Worm (Caenorhabditis elegans) whole organism, early embryonic: ENCODE data around the gene col-174.

ENCODE experiments used
- F13C5.2 ChIP-seq: sonication (generic microtip); optimal IDR thresholded peaks from 2 replicates; lab custom pipeline; 2017; ENCODE audit warnings: mild to moderate bottlenecking, missing genetic modification characterization, inconsistent platforms, missing compliant biosample characterization
- aly-1 ChIP-seq: sonication (generic microtip); optimal IDR thresholded peaks from 2 replicates; lab custom pipeline; 2016; ENCODE audit warnings: missing genetic modification characterization, missing compliant biosample characterization
- ama-1 ChIP-seq: fragments of 150-350 bp; optimal IDR thresholded peaks from 2 replicates; lab custom pipeline; 2014
- hmg-4 ChIP-seq: fragments of 200-800 bp; sonication (Bioruptor generic); optimal IDR thresholded peaks from 2 replicates; lab custom pipeline; 2018; ENCODE audit warnings: mild to moderate bottlenecking, missing genetic modification characterization, missing compliant biosample characterization
- scrt-1 ChIP-seq: fragments of 200-800 bp; sonication (Bioruptor generic); IDR thresholded peaks from 2 replicates; pipeline ENCODE4 v1.3.6; 2022; ENCODE audit warnings: missing genetic modification characterization, missing compliant biosample characterization
- sea-1 ChIP-seq: fragments of 200-800 bp; sonication (Bioruptor generic); conservative IDR thresholded peaks from 2 replicates; pipeline ENCODE4 v1.3.6; 2022; ENCODE audit warnings: missing genetic modification characterization, missing compliant biosample characterization

DNA sequence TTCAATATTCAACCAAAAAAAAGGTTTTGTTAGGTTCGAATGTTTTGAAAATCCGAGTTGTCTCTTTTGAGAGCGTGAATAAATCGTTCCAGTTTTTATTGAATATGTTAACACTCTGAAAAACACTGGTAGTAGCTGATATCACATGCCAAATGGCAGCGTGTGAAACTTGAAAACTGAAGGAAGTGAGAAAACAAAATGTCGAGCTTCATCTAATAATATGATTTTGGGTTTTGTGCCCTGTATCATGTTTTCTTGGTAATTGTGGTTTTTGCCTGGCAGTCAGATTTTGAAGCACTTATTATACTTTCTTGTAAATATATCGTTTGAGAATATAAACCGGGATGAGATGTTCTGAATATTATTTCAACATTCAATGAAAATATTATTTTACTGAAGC, 43.8 kb upstream of the col-174 start, which contains the start of gene F48E3.6:
- TF ChIP-seq ama-1 (lab: Kevin White, UChicago): no peak
- no peak for TF ChIP-seq sea-1
- TF ChIP-seq aly-1 (tag; lab: Kevin White, UChicago): no peak
- TF ChIP-seq F13C5.2 (tag; lab: Kevin White, UChicago): no peak
- TF ChIP-seq hmg-4: no peak
- no peak for TF ChIP-seq scrt-1 (GFP tag; lab: Robert Waterston, UW)
